Fruit fly (Drosophila melanogaster) whole organism, prepupa: Measurements from ENCODE around the gene CG33978.

ENCODE experiments used
- Blimp-1 ChIP-seq: fragments of 200-800 bp; sonication (Bioruptor generic); optimal IDR thresholded peaks from 3 replicates; lab custom pipeline; 2017; ENCODE audit warnings: missing biosample characterization, missing genetic modification characterization, mild to moderate bottlenecking, moderate library complexity, missing genetic modification reagents
- CG10669 ChIP-seq: fragments of 200-800 bp; sonication (Bioruptor generic); optimal IDR thresholded peaks from 3 replicates; lab custom pipeline; 2018; ENCODE audit warnings: missing biosample characterization, mild to moderate bottlenecking, missing genetic modification characterization, moderate library complexity
- CG11294 ChIP-seq: fragments of 200-800 bp; sonication (Bioruptor generic); IDR thresholded peaks from 2 replicates; pipeline ENCODE4 v1.3.6; 2022; ENCODE audit warnings: missing biosample characterization, missing genetic modification characterization
- CG11762 ChIP-seq: fragments of 200-800 bp; sonication (Bioruptor generic); optimal IDR thresholded peaks from 3 replicates; lab custom pipeline; 2016; ENCODE audit warnings: missing biosample characterization, missing genetic modification characterization; ENCODE audit not compliant: insufficient read depth
- CG16779 ChIP-seq: fragments of 200-800 bp; sonication (Bioruptor generic); optimal IDR thresholded peaks from 3 replicates; lab custom pipeline; 2017; ENCODE audit warnings: missing biosample characterization, mild to moderate bottlenecking, missing genetic modification characterization
- CG3032 ChIP-seq: fragments of 200-800 bp; optimal IDR thresholded peaks from 2 replicates; lab custom pipeline; 2019; ENCODE audit warnings: missing biosample characterization, mild to moderate bottlenecking, missing genetic modification characterization, moderate library complexity
- CG31627 ChIP-seq: fragments of 200-800 bp; sonication (Bioruptor generic); optimal IDR thresholded peaks from 3 replicates; lab custom pipeline; 2016; ENCODE audit warnings: missing biosample characterization, missing genetic modification characterization
- CG4318 ChIP-seq: fragments of 200-800 bp; sonication (Bioruptor generic); optimal IDR thresholded peaks from 3 replicates; lab custom pipeline; 2017; ENCODE audit warnings: missing biosample characterization, mild to moderate bottlenecking, missing genetic modification characterization
- CG6792 ChIP-seq: fragments of 200-800 bp; sonication (Bioruptor generic); optimal IDR thresholded peaks from 3 replicates; lab custom pipeline; 2016; ENCODE audit warnings: missing biosample characterization, missing genetic modification characterization
- CG6808 ChIP-seq: fragments of 200-800 bp; sonication (Bioruptor generic); optimal IDR thresholded peaks from 3 replicates; lab custom pipeline; 2017; ENCODE audit warnings: missing biosample characterization, missing genetic modification characterization, mild to moderate bottlenecking, moderate library complexity, missing genetic modification reagents
- CG8319 ChIP-seq: fragments of 200-800 bp; sonication (Bioruptor generic); optimal IDR thresholded peaks from 3 replicates; lab custom pipeline; 2016; ENCODE audit warnings: missing biosample characterization, missing genetic modification characterization
- CG8632 ChIP-seq: fragments of 200-800 bp; sonication (Bioruptor generic); optimal IDR thresholded peaks from 3 replicates; lab custom pipeline; 2016; ENCODE audit warnings: missing biosample characterization, missing genetic modification characterization
- CG9139 ChIP-seq: fragments of 200-800 bp; sonication (Bioruptor generic); optimal IDR thresholded peaks from 3 replicates; lab custom pipeline; 2017; ENCODE audit warnings: missing biosample characterization, mild to moderate bottlenecking, missing genetic modification characterization
- Eip75B ChIP-seq: fragments of 200-800 bp; sonication (Bioruptor generic); optimal IDR thresholded peaks from 3 replicates; lab custom pipeline; 2016; ENCODE audit warnings: missing biosample characterization, missing genetic modification characterization
- Eip78C ChIP-seq: fragments of 200-800 bp; sonication (Bioruptor generic); peaks from one replicate; lab custom pipeline; 2016; ENCODE audit warnings: missing biosample characterization, missing genetic modification characterization
- Gug ChIP-seq: fragments of 200-800 bp; sonication (Bioruptor generic); IDR thresholded peaks from 2 replicates; pipeline ENCODE4 v1.3.6; 2022; ENCODE audit warnings: missing biosample characterization, missing genetic modification characterization
- Hr39 ChIP-seq: fragments of 200-800 bp; sonication (Bioruptor generic); optimal IDR thresholded peaks from 2 replicates; lab custom pipeline; 2016; ENCODE audit warnings: missing biosample characterization, missing genetic modification characterization
- OdsH ChIP-seq: fragments of 200-800 bp; sonication (Bioruptor generic); optimal IDR thresholded peaks from 3 replicates; lab custom pipeline; 2016; ENCODE audit warnings: missing biosample characterization, missing genetic modification characterization
- Smox ChIP-seq: fragments of 200-800 bp; sonication (Bioruptor generic); optimal IDR thresholded peaks from 3 replicates; lab custom pipeline; 2016; ENCODE audit warnings: missing biosample characterization, missing genetic modification characterization
- Sox14 ChIP-seq: fragments of 200-800 bp; sonication (Bioruptor generic); optimal IDR thresholded peaks from 3 replicates; lab custom pipeline; 2016; ENCODE audit warnings: missing biosample characterization, missing genetic modification characterization
- achi ChIP-seq: fragments of 200-800 bp; sonication (Bioruptor generic); optimal IDR thresholded peaks from 3 replicates; lab custom pipeline; 2016; ENCODE audit warnings: missing biosample characterization, missing genetic modification characterization
- cyc ChIP-seq: fragments of 200-800 bp; sonication (Bioruptor generic); optimal IDR thresholded peaks from 3 replicates; lab custom pipeline; 2016; ENCODE audit warnings: missing biosample characterization, missing genetic modification characterization
- esn ChIP-seq: fragments of 200-800 bp; sonication (Bioruptor generic); optimal IDR thresholded peaks from 2 replicates; lab custom pipeline; 2016; ENCODE audit warnings: missing biosample characterization, mild to moderate bottlenecking, missing genetic modification characterization, moderate library complexity
- fd59A ChIP-seq: fragments of 200-800 bp; sonication (Bioruptor generic); optimal IDR thresholded peaks from 2 replicates; lab custom pipeline; 2017; ENCODE audit warnings: missing biosample characterization, mild to moderate bottlenecking, missing genetic modification characterization, missing genetic modification reagents
- lz ChIP-seq: fragments of 200-800 bp; sonication (Bioruptor generic); optimal IDR thresholded peaks from 3 replicates; lab custom pipeline; 2016; ENCODE audit warnings: missing biosample characterization, missing genetic modification characterization
- net ChIP-seq: fragments of 200-800 bp; sonication (Bioruptor generic); optimal IDR thresholded peaks from 3 replicates; lab custom pipeline; 2016; ENCODE audit warnings: missing biosample characterization, missing genetic modification characterization
- pdm3 ChIP-seq: fragments of 200-800 bp; sonication (Bioruptor generic); optimal IDR thresholded peaks from 3 replicates; lab custom pipeline; 2016; ENCODE audit warnings: missing biosample characterization, missing genetic modification characterization

CG33978 gene

dm6 chr4:175245-175644 is at the start of gene CG33978:
Gene CG33978, minus strand, starts transcription at chr4:175639.
- TF ChIP-seq lz (GFP tag; lab: Kevin White, UChicago) (no peak), CG11762 (GFP tag; lab: Kevin White, UChicago) (no peak), CG16779 (tag; lab: Kevin White, UChicago) (no peak), fd59A (no peak), Smox (GFP tag; lab: Kevin White, UChicago) (no peak), Hr39 (GFP tag; lab: Kevin White, UChicago) (no peak)

- TF ChIP-seq net (no peak), OdsH (peak; percentile 1), CG3032 (tag; lab: Kevin White, UChicago) (peak; percentile 24), cyc (peak; percentile 25)
Measured at dm6 chr4:210011-210649, 34.7 kb upstream of the CG33978 start, which contains the start of gene Crk. Gene Crk, plus strand, starts transcription at chr4:210224.

- TF ChIP-seq esn (GFP tag; lab: Kevin White, UChicago): peak; percentile 8
- peak; percentile 23 for TF ChIP-seq cyc
- TF ChIP-seq OdsH: no peak
- TF ChIP-seq CG3032 (tag; lab: Kevin White, UChicago): peak; percentile 37
Measured at dm6 chr4:205671-206252, 30.3 kb upstream of the CG33978 start, which contains the start of gene CG31998. Gene CG31998, minus strand, starts transcription at chr4:205945.

- TF ChIP-seq CG11294 (GFP tag; lab: Robert Waterston, UW) (no peak), CG3032 (tag; lab: Kevin White, UChicago) (peak; percentile 40), CG6808 (GFP tag; lab: Kevin White, UChicago) (no peak), pdm3 (GFP tag; lab: Kevin White, UChicago) (no peak)
Measured at dm6 chr4:193386-194334, 18.2 kb upstream of the CG33978 start, which contains the start of gene Abcd1. Gene Abcd1, minus strand, starts transcription at chr4:193829.

- TF ChIP-seq Eip78C (GFP tag; lab: Kevin White, UChicago): peak; percentile 58
- TF ChIP-seq Blimp-1 (GFP tag; lab: Kevin White, UChicago): no peak
Measured at dm6 chr4:192540-192939, 17.1 kb upstream of the CG33978 start.

dm6 chr4:183681-184080 is 8.2 kb upstream of the CG33978 start:
- no peak for TF ChIP-seq CG8632 (GFP tag; lab: Kevin White, UChicago)
- TF ChIP-seq CG31627 (GFP tag; lab: Kevin White, UChicago): no peak
- no peak for TF ChIP-seq CG6808 (GFP tag; lab: Kevin White, UChicago)
- TF ChIP-seq Eip75B (GFP tag; lab: Kevin White, UChicago): no peak
- no peak for TF ChIP-seq CG9139 (GFP tag; lab: Kevin White, UChicago)
- peak; percentile 15 for TF ChIP-seq Eip78C (GFP tag; lab: Kevin White, UChicago)
- no peak for TF ChIP-seq pdm3 (GFP tag; lab: Kevin White, UChicago)
- TF ChIP-seq Gug (GFP tag; lab: Robert Waterston, UW): no peak
- TF ChIP-seq, all 60 proteins: peak for 1

dm6 chr4:181639-182038 is 6.2 kb upstream of the CG33978 start:
- TF ChIP-seq CG10669: no peak
- no peak for TF ChIP-seq Sox14 (GFP tag; lab: Kevin White, UChicago)
- no peak for TF ChIP-seq CG6792
- no peak for TF ChIP-seq CG11762 (GFP tag; lab: Kevin White, UChicago)
- TF ChIP-seq achi: no peak
- no peak for TF ChIP-seq CG8319 (GFP tag; lab: Kevin White, UChicago)
- no peak for TF ChIP-seq CG4318 (GFP tag; lab: Kevin White, UChicago)
- no peak for TF ChIP-seq Smox (GFP tag; lab: Kevin White, UChicago)
